Fruit fly (Drosophila melanogaster) whole organism: ENCODE results near the gene CG11294.

ENCODE experiments used
- pan ChIP-seq: fragments of >200 bp; optimal IDR thresholded peaks from 2 replicates; lab custom pipeline; 2017
- psq ChIP-seq: fragments of >200 bp; optimal IDR thresholded peaks from 2 replicates; lab custom pipeline; 2017

DNA sequence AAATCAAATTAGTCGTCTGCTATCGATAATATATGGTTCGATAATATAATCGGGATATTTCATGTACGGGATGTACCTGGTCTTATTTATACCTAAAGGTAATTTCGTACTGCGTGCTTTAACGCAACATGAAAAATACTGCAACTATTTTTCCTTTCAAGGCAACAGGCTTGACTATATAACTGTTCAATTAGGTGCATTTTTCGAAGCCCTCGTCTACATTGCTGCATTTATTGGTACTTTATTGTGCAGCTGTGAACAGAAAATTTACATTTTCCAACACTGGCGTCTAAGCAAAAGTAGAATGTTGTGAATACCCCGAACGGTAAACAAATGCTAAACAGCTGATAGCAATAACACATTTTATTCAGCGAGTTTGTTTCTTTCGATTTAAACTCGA lies 3.4 kb downstream of the CG11294 start, which contains the start of the genes Ppt1 and Ogg1:
- TF ChIP-seq psq (lab: Kevin White, UChicago) (no peak), pan (lab: Kevin White, UChicago) (no peak)
